Fruit fly (Drosophila melanogaster) whole organism, embryonic: ENCODE measurements around the gene CG15027.
A peak's percentile ranks its signal among the peaks of the same experiment; 100 is the strongest.

Source experiments
- CG10274 ChIP-seq: fragments of 200-800 bp; sonication (Bioruptor generic); optimal IDR thresholded peaks from 3 replicates; lab custom pipeline; 2017; ENCODE audit warnings: missing biosample characterization, mild to moderate bottlenecking, missing genetic modification characterization
- CG10366 ChIP-seq: fragments of 200-800 bp; sonication (Bioruptor generic); IDR thresholded peaks from 2 replicates; pipeline ENCODE4 v1.3.6; 2022; ENCODE audit warnings: missing biosample characterization, missing genetic modification characterization
- CG11247 ChIP-seq: fragments of 200-800 bp; sonication (Bioruptor generic); IDR thresholded peaks from 2 replicates; pipeline ENCODE4 v1.3.6; 2022; ENCODE audit warnings: missing biosample characterization, missing genetic modification characterization
- CG12219 ChIP-seq: fragments of 200-800 bp; sonication (Bioruptor generic); optimal IDR thresholded peaks from 3 replicates; lab custom pipeline; 2018; ENCODE audit warnings: missing biosample characterization, mild to moderate bottlenecking, missing genetic modification characterization
- CG12769 ChIP-seq: fragments of 200-800 bp; sonication (Bioruptor generic); optimal IDR thresholded peaks from 2 replicates; lab custom pipeline; 2019; ENCODE audit warnings: missing biosample characterization, mild to moderate bottlenecking, missing genetic modification characterization, moderate library complexity
- CG14441 ChIP-seq: fragments of 200-800 bp; sonication (Bioruptor generic); IDR thresholded peaks from 2 replicates; pipeline ENCODE4 v1.3.6; 2022; ENCODE audit warnings: missing biosample characterization, missing genetic modification characterization
- CG14710 ChIP-seq: fragments of 200-800 bp; sonication (Bioruptor generic); optimal IDR thresholded peaks from 3 replicates; lab custom pipeline; 2019; ENCODE audit warnings: missing biosample characterization, mild to moderate bottlenecking, missing genetic modification characterization, moderate library complexity
- CG15479 ChIP-seq: fragments of 200-800 bp; sonication (Bioruptor generic); optimal IDR thresholded peaks from 3 replicates; lab custom pipeline; 2019; ENCODE audit warnings: missing biosample characterization, mild to moderate bottlenecking, missing genetic modification characterization, moderate library complexity
- CG16813 ChIP-seq: fragments of 200-800 bp; sonication (Bioruptor generic); IDR thresholded peaks from 3 replicates; pipeline ENCODE4 v1.3.6; 2022; ENCODE audit warnings: missing biosample characterization, missing genetic modification characterization; ENCODE audit not compliant: partially characterized antibody
- CG17385 ChIP-seq: fragments of 200-800 bp; sonication (Bioruptor generic); optimal IDR thresholded peaks from 3 replicates; lab custom pipeline; 2018; ENCODE audit warnings: missing biosample characterization, mild to moderate bottlenecking, missing genetic modification characterization
- CG18619 ChIP-seq: fragments of 200-800 bp; sonication (Bioruptor generic); optimal IDR thresholded peaks from 3 replicates; lab custom pipeline; 2017; ENCODE audit warnings: missing biosample characterization, mild to moderate bottlenecking, missing genetic modification characterization
- CG43689 ChIP-seq: fragments of 200-800 bp; sonication (Bioruptor generic); IDR thresholded peaks from 2 replicates; pipeline ENCODE4 v1.3.6; 2022; ENCODE audit warnings: missing biosample characterization, missing genetic modification characterization
- CG5245 ChIP-seq: fragments of 200-800 bp; sonication (Bioruptor generic); optimal IDR thresholded peaks from 3 replicates; lab custom pipeline; 2016; ENCODE audit warnings: missing biosample characterization, missing genetic modification characterization
- CG7357 ChIP-seq: fragments of 200-800 bp; sonication (Bioruptor generic); IDR thresholded peaks from 3 replicates; pipeline ENCODE4 v1.3.6; 2022; ENCODE audit warnings: missing biosample characterization, missing genetic modification characterization
- CG7556 ChIP-seq: fragments of 200-800 bp; sonication (Bioruptor generic); optimal IDR thresholded peaks from 2 replicates; lab custom pipeline; 2017; ENCODE audit warnings: missing biosample characterization, mild to moderate bottlenecking, missing genetic modification characterization
- CG8388 ChIP-seq: fragments of 200-800 bp; sonication (Bioruptor generic); optimal IDR thresholded peaks from 2 replicates; lab custom pipeline; 2019; ENCODE audit warnings: missing biosample characterization, mild to moderate bottlenecking, missing genetic modification characterization, moderate library complexity
- CG8478 ChIP-seq: fragments of >200 bp; optimal IDR thresholded peaks from 2 replicates; lab custom pipeline; 2018
- CG8944 ChIP-seq: fragments of 200-800 bp; sonication (Bioruptor generic); optimal IDR thresholded peaks from 3 replicates; lab custom pipeline; 2016; ENCODE audit warnings: missing biosample characterization, missing genetic modification characterization
- Dip3 ChIP-seq: fragments of 200-800 bp; sonication (Bioruptor generic); optimal IDR thresholded peaks from 3 replicates; lab custom pipeline; 2016; ENCODE audit warnings: missing biosample characterization, missing genetic modification characterization
- Dref ChIP-seq: fragments of 200-800 bp; sonication (Bioruptor generic); IDR thresholded peaks from 2 replicates; pipeline ENCODE4 v1.3.6; 2022; ENCODE audit warnings: missing biosample characterization, missing genetic modification characterization
- Fer3 ChIP-seq: fragments of 200-800 bp; sonication (Bioruptor generic); optimal IDR thresholded peaks from 2 replicates; lab custom pipeline; 2018; ENCODE audit warnings: missing biosample characterization, mild to moderate bottlenecking, missing genetic modification characterization, moderate library complexity
- Hand ChIP-seq: fragments of 200-800 bp; sonication (Bioruptor generic); optimal IDR thresholded peaks from 2 replicates; lab custom pipeline; 2017; ENCODE audit warnings: mild to moderate bottlenecking, missing biosample characterization, missing genetic modification reagents, missing genetic modification characterization
- HmgD ChIP-seq: fragments of 200-800 bp; sonication (Bioruptor generic); optimal IDR thresholded peaks from 3 replicates; lab custom pipeline; 2016; ENCODE audit warnings: missing biosample characterization, missing genetic modification characterization
- Lpt ChIP-seq: fragments of >200 bp; optimal IDR thresholded peaks from 2 replicates; lab custom pipeline; 2018; ENCODE audit warnings: missing biosample characterization, missing genetic modification characterization
- Scr ChIP-seq: fragments of 200-800 bp; sonication (Bioruptor generic); IDR thresholded peaks from 2 replicates; pipeline ENCODE4 v1.3.6; 2022; ENCODE audit warnings: missing biosample characterization, missing genetic modification characterization; ENCODE audit not compliant: partially characterized antibody
- ac ChIP-seq: fragments of 200-800 bp; sonication (Bioruptor generic); optimal IDR thresholded peaks from 3 replicates; lab custom pipeline; 2017; ENCODE audit warnings: missing biosample characterization, mild to moderate bottlenecking, missing genetic modification characterization
- chif ChIP-seq, 2 experiments: fragments of 200-800 bp; sonication (Bioruptor generic); optimal IDR thresholded peaks; 3 replicates each; lab custom pipeline; 2016; ENCODE audit warnings: missing biosample characterization in 2 of 2, missing genetic modification characterization in 2 of 2
- ci ChIP-seq: fragments of 200-800 bp; sonication (Bioruptor generic); IDR thresholded peaks from 3 replicates; pipeline ENCODE4 v1.3.6; 2022; ENCODE audit warnings: missing biosample characterization, missing genetic modification characterization
- corto ChIP-seq: fragments of 200-800 bp; sonication (Bioruptor generic); optimal IDR thresholded peaks from 2 replicates; lab custom pipeline; 2016; ENCODE audit warnings: missing biosample characterization, mild to moderate bottlenecking, missing genetic modification characterization, moderate library complexity
- dysf ChIP-seq: fragments of 200-800 bp; sonication (Bioruptor generic); IDR thresholded peaks from 3 replicates; pipeline ENCODE4 v1.3.6; 2022; ENCODE audit warnings: missing biosample characterization, missing genetic modification characterization
- ems ChIP-seq: fragments of 200-800 bp; sonication (Bioruptor generic); optimal IDR thresholded peaks from 3 replicates; lab custom pipeline; 2016; ENCODE audit warnings: missing biosample characterization, missing genetic modification characterization
- esg ChIP-seq: fragments of 200-800 bp; sonication (Bioruptor generic); conservative IDR thresholded peaks from 2 replicates; pipeline ENCODE4 v1.3.6; 2022; ENCODE audit warnings: missing biosample characterization, missing genetic modification characterization
- jumu ChIP-seq: fragments of 200-800 bp; sonication (Bioruptor generic); optimal IDR thresholded peaks from 3 replicates; lab custom pipeline; 2016; ENCODE audit warnings: missing biosample characterization, missing genetic modification characterization
- kay ChIP-seq: fragments of 200-800 bp; sonication (Bioruptor generic); optimal IDR thresholded peaks from 2 replicates; lab custom pipeline; 2016; ENCODE audit warnings: missing biosample characterization, missing genetic modification characterization
- lab ChIP-seq: fragments of 200-800 bp; sonication (Bioruptor generic); optimal IDR thresholded peaks from 3 replicates; lab custom pipeline; 2017; ENCODE audit warnings: missing biosample characterization, missing genetic modification characterization, mild to moderate bottlenecking, moderate library complexity, missing genetic modification reagents
- lov ChIP-seq, 2 experiments: fragments of 200-800 bp in 1 of 2; fragments of >200 bp in 1 of 2; sonication (Bioruptor generic) in 1 of 2; IDR thresholded peaks in 1 of 2; optimal IDR thresholded peaks in 1 of 2; 2 replicates in 1 of 2; 3 replicates in 1 of 2; pipeline versions ENCODE4 v1.3.6 to Lab custom; 2017 to 2022; ENCODE audit warnings: missing biosample characterization in 1 of 2, missing genetic modification characterization in 1 of 2
- oc ChIP-seq: fragments of 200-800 bp; sonication (Bioruptor generic); optimal IDR thresholded peaks from 2 replicates; lab custom pipeline; 2018; ENCODE audit warnings: missing biosample characterization, mild to moderate bottlenecking, missing genetic modification characterization, moderate library complexity
- onecut ChIP-seq: fragments of 200-800 bp; sonication (Bioruptor generic); IDR thresholded peaks from 2 replicates; pipeline ENCODE4 v1.3.6; 2022; ENCODE audit warnings: missing biosample characterization, missing genetic modification characterization
- p53 ChIP-seq: fragments of 200-800 bp; sonication (Bioruptor generic); optimal IDR thresholded peaks from 2 replicates; lab custom pipeline; 2016; ENCODE audit warnings: missing biosample characterization, missing genetic modification characterization
- pnt ChIP-seq: fragments of 200-800 bp; sonication (Bioruptor generic); optimal IDR thresholded peaks from 3 replicates; lab custom pipeline; 2016; ENCODE audit warnings: missing biosample characterization, missing genetic modification characterization
- rib ChIP-seq: fragments of 200-800 bp; sonication (Bioruptor generic); IDR thresholded peaks from 2 replicates; pipeline ENCODE4 v1.3.6; 2022; ENCODE audit warnings: missing biosample characterization, missing genetic modification characterization
- scrt ChIP-seq: fragments of 200-800 bp; sonication (Bioruptor generic); optimal IDR thresholded peaks from 2 replicates; lab custom pipeline; 2018; ENCODE audit warnings: missing biosample characterization, mild to moderate bottlenecking, missing genetic modification characterization, moderate library complexity
- sim ChIP-seq: fragments of 200-800 bp; sonication (Bioruptor generic); IDR thresholded peaks from 2 replicates; pipeline ENCODE4 v1.3.6; 2022; ENCODE audit warnings: missing biosample characterization, missing genetic modification characterization
- sna ChIP-seq: fragments of 200-800 bp; sonication (Bioruptor generic); IDR thresholded peaks from 2 replicates; pipeline ENCODE4 v1.3.6; 2022; ENCODE audit warnings: missing biosample characterization, missing genetic modification characterization; ENCODE audit not compliant: partially characterized antibody
- sr ChIP-seq: fragments of 200-800 bp; sonication (Bioruptor generic); IDR thresholded peaks from 3 replicates; pipeline ENCODE4 v1.3.6; 2022; ENCODE audit warnings: missing biosample characterization, missing genetic modification characterization
- tgo ChIP-seq: fragments of 200-800 bp; sonication (Bioruptor generic); IDR thresholded peaks from 3 replicates; pipeline ENCODE4 v1.3.6; 2022; ENCODE audit warnings: missing biosample characterization, missing genetic modification characterization
- tin ChIP-seq: fragments of 200-800 bp; sonication (Bioruptor generic); optimal IDR thresholded peaks from 3 replicates; lab custom pipeline; 2016; ENCODE audit warnings: missing biosample characterization, missing genetic modification characterization
- tll ChIP-seq, 2 experiments: fragments of 200-800 bp in 1 of 2; fragments of >200 bp in 1 of 2; sonication (Bioruptor generic) in 1 of 2; optimal IDR thresholded peaks; 2 replicates each; lab custom pipeline; 2017 to 2019; ENCODE audit warnings: missing biosample characterization in 2 of 2, missing genetic modification characterization in 2 of 2, mild to moderate bottlenecking in 1 of 2, moderate library complexity in 1 of 2
- unc-4 ChIP-seq: fragments of 200-800 bp; sonication (Bioruptor generic); IDR thresholded peaks from 2 replicates; pipeline ENCODE4 v1.3.6; 2022; ENCODE audit warnings: missing biosample characterization, missing genetic modification characterization; ENCODE audit not compliant: partially characterized antibody
- yki ChIP-seq: fragments of >200 bp; optimal IDR thresholded peaks from 3 replicates; lab custom pipeline; 2018

The CG15027 gene

dm6 chrX:15084580-15085138, 968 bp downstream of the CG15027 start, which contains the start of gene Cox17 (continued):
- TF ChIP-seq unc-4 (GFP tag; lab: Robert Waterston, UW) (peak; percentile 76), CG15479 (GFP tag; lab: Kevin White, UChicago) (peak; percentile 29), Lpt (GFP tag; lab: Kevin White, UChicago) (no peak), dysf (GFP tag; lab: Robert Waterston, UW) (peak; percentile 81), sim (no peak), CG7556 (peak; percentile 86), Dip3 (GFP tag; lab: Kevin White, UChicago) (peak; percentile 49), CG14710 (tag; lab: Kevin White, UChicago) (peak; percentile 89), ci (GFP tag; lab: Robert Waterston, UW) (peak; percentile 63; the same call in 2 of the 3 replicates), tll (GFP tag; optimal IDR thresholded peaks at IDR 0.05; lab: Kevin White, UChicago) (peak in 1 of 2 experiments; percentile 51), Hand (peak; percentile 78), HmgD (GFP tag; lab: Kevin White, UChicago) (no peak), oc (tag; lab: Kevin White, UChicago) (peak; percentile 19), CG12219 (peak; percentile 49), CG7357 (GFP tag; lab: Robert Waterston, UW) (peak; percentile 56; the same call in 2 of the 3 replicates), CG16813 (GFP tag; lab: Robert Waterston, UW) (peak; percentile 70), ems (GFP tag; lab: Kevin White, UChicago) (peak; percentile 67), CG10274 (GFP tag; lab: Kevin White, UChicago) (peak; percentile 55), yki (lab: Kevin White, UChicago) (no peak), Fer3 (tag; lab: Kevin White, UChicago) (peak; percentile 73), lov (optimal IDR thresholded peaks at IDR 0.05; lab: Kevin White, UChicago) (no peak), lov (GFP tag; IDR thresholded peaks at IDR 0.05; lab: Robert Waterston, UW) (no peak), esg (GFP tag; lab: Robert Waterston, UW) (peak; percentile 61), p53 (GFP tag; lab: Kevin White, UChicago) (no peak), CG5245 (GFP tag; lab: Kevin White, UChicago) (peak; percentile 65), CG11247 (no peak; the same call in 1 of the 2 replicates), CG12769 (tag; lab: Kevin White, UChicago) (peak; percentile 39), scrt (GFP tag; lab: Kevin White, UChicago) (peak; percentile 51), CG43689 (GFP tag; lab: Robert Waterston, UW) (no peak), onecut (peak; percentile 86), CG8944 (GFP tag; lab: Kevin White, UChicago) (peak; percentile 47), lab (peak; percentile 82), corto (no peak), jumu (peak; percentile 49), CG14441 (peak; percentile 70), Scr (GFP tag; lab: Robert Waterston, UW) (peak; percentile 84), kay (GFP tag; lab: Kevin White, UChicago) (peak; percentile 62), sna (GFP tag; lab: Robert Waterston, UW) (peak; percentile 75), pnt (GFP tag; lab: Kevin White, UChicago) (peak; percentile 64), CG17385 (GFP tag; lab: Kevin White, UChicago) (peak; percentile 78), ac (GFP tag; lab: Kevin White, UChicago) (no peak), chif (GFP tag; optimal IDR thresholded peaks at IDR 0.05; lab: Kevin White, UChicago) (peak; percentile 27 to 78), rib (GFP tag; lab: Robert Waterston, UW) (no peak), tin (GFP tag; lab: Kevin White, UChicago) (peak; percentile 84), CG8388 (GFP tag; lab: Kevin White, UChicago) (peak; percentile 77), CG8478 (lab: Kevin White, UChicago) (no peak), sr (GFP tag; lab: Robert Waterston, UW) (no peak), CG18619 (peak; percentile 83), Dref (peak; percentile 49), tgo (GFP tag; lab: Robert Waterston, UW) (peak; percentile 65), CG10366 (GFP tag; lab: Robert Waterston, UW) (peak; percentile 66)
